Worm (Caenorhabditis elegans): Measurements from ENCODE around the gene acs-2.
A peak's percentile ranks its signal among the peaks of the same experiment; 100 is the strongest.

The acs-2 gene

ce11 chrV:15553869-15554268 lies 13.3 kb upstream of the acs-2 start (continued):
- TF ChIP-seq D1046.2 (GFP tag; IDR thresholded peaks at IDR 0.05) = peak; percentile 59; the same call in 1 of the 2 replicates
- 0 out of 2 replicates have a peak, but pooled peaks have one; percentile 37 for TF ChIP-seq Y48G9A.11 (GFP tag; IDR thresholded peaks at IDR 0.05)
- TF ChIP-seq lin-13 (GFP tag; optimal IDR thresholded peaks at IDR 0.05) = no peak
- peak; percentile 76 for TF ChIP-seq lim-7 (GFP tag; IDR thresholded peaks at IDR 0.05)
- TF ChIP-seq zfp-3 (GFP tag; conservative IDR thresholded peaks at IDR 0.05) = no peak
- no peak; the same call in 1 of the 2 replicates for TF ChIP-seq F26F4.8 (GFP tag; conservative IDR thresholded peaks at IDR 0.05)
- TF ChIP-seq spr-1 (tag; optimal IDR thresholded peaks at IDR 0.05) = peak; percentile 22
- peak; percentile 87 for TF ChIP-seq egl-43 (GFP tag; IDR thresholded peaks at IDR 0.05)
- peak in 1 of 2 experiments; percentile 46 for TF ChIP-seq daf-16 (GFP tag; optimal IDR thresholded peaks at IDR 0.05)
- peak; percentile 43 for TF ChIP-seq daf-16 (tag; optimal IDR thresholded peaks at IDR 0.05)
- 0 out of 2 replicates have a peak, but pooled peaks have one; percentile 37 for TF ChIP-seq vab-7 (GFP tag; IDR thresholded peaks at IDR 0.05)
- TF ChIP-seq madf-5 (GFP tag; IDR thresholded peaks at IDR 0.05) = no peak
- no peak for TF ChIP-seq ZK337.2 (GFP tag; IDR thresholded peaks at IDR 0.05)
- TF ChIP-seq pha-4 (GFP tag; IDR thresholded peaks at IDR 0.05) = peak; percentile 39; the same call in 1 of the 2 replicates
- TF ChIP-seq pha-4 (tag; optimal IDR thresholded peaks at IDR 0.05) = no peak
- 0 out of 2 replicates have a peak, but pooled peaks have one; percentile 9 for TF ChIP-seq nhr-42 (GFP tag; IDR thresholded peaks at IDR 0.05)
- TF ChIP-seq mes-2 (tag; optimal IDR thresholded peaks at IDR 0.05; ENCODE audit: poor library complexity, severe bottlenecking) = peak; percentile 68
- peak; percentile 33 for TF ChIP-seq nhr-28 (tag; optimal IDR thresholded peaks at IDR 0.05)
- 0 out of 2 replicates have a peak, but pooled peaks have one; percentile 10 for TF ChIP-seq ceh-20 (GFP tag; IDR thresholded peaks at IDR 0.05)
- TF ChIP-seq Y105C5A.15 (GFP tag; IDR thresholded peaks at IDR 0.05) = 0 out of 2 replicates have a peak, but pooled peaks have one; percentile 28
- peak in 1 of 2 experiments; percentile 96 for TF ChIP-seq unc-62 (GFP tag; optimal IDR thresholded peaks at IDR 0.05 in 1 of 2)
- TF ChIP-seq unc-62 (tag; optimal IDR thresholded peaks at IDR 0.05) = no peak
- TF ChIP-seq hmg-1.1 (GFP tag; IDR thresholded peaks at IDR 0.05) = peak; percentile 54; the same call in 1 of the 2 replicates
- no peak for TF ChIP-seq nhr-11 (tag; optimal IDR thresholded peaks at IDR 0.05)
- TF ChIP-seq nhr-6 (tag; optimal IDR thresholded peaks at IDR 0.05) = peak; percentile 57
- TF ChIP-seq lin-1 (GFP tag; IDR thresholded peaks at IDR 0.05) = 0 out of 2 replicates have a peak, but pooled peaks have one; percentile 19
- TF ChIP-seq nhr-77 (tag; optimal IDR thresholded peaks at IDR 0.05) = peak; percentile 15
- TF ChIP-seq dve-1 (tag; optimal IDR thresholded peaks at IDR 0.05; ENCODE audit: insufficient read depth) = no peak
- TF ChIP-seq hlh-30 (tag; optimal IDR thresholded peaks at IDR 0.05; ENCODE audit: insufficient read depth) = peak; percentile 19
- peak; percentile 11 for TF ChIP-seq hlh-11 (tag; optimal IDR thresholded peaks at IDR 0.05)
- TF ChIP-seq dmd-8 (GFP tag; IDR thresholded peaks at IDR 0.05) = peak; percentile 48; the same call in 1 of the 2 replicates
- 0 out of 2 replicates have a peak, but pooled peaks have one; percentile 53 for TF ChIP-seq tra-1 (GFP tag; IDR thresholded peaks at IDR 0.05)
- peak; percentile 72; the same call in 1 of the 2 replicates for TF ChIP-seq snpc-1.2 (GFP tag; IDR thresholded peaks at IDR 0.05)
- no peak for TF ChIP-seq dpl-1 (GFP tag; optimal IDR thresholded peaks at IDR 0.05)
- TF ChIP-seq rbr-2 (tag; optimal IDR thresholded peaks at IDR 0.05) = peak; percentile 23

- no peak for TF ChIP-seq Y105C5A.15 (GFP tag; IDR thresholded peaks at IDR 0.05)
- TF ChIP-seq aly-2 (tag; optimal IDR thresholded peaks at IDR 0.05) = no peak
- no peak for TF ChIP-seq madf-5 (GFP tag; IDR thresholded peaks at IDR 0.05)
- TF ChIP-seq egl-27 (tag; optimal IDR thresholded peaks at IDR 0.05) = no peak
- no peak for TF ChIP-seq saeg-2 (GFP tag; IDR thresholded peaks at IDR 0.05)
- no peak for TF ChIP-seq daf-16 (GFP tag; optimal IDR thresholded peaks at IDR 0.05)
- no peak for TF ChIP-seq daf-16 (tag; optimal IDR thresholded peaks at IDR 0.05)
- TF ChIP-seq nhr-102 (tag; optimal IDR thresholded peaks at IDR 0.05) = no peak
- TF ChIP-seq jun-1 (tag; optimal IDR thresholded peaks at IDR 0.05) = no peak
- no peak for TF ChIP-seq F26F4.8 (GFP tag; conservative IDR thresholded peaks at IDR 0.05)
- TF ChIP-seq daf-8 (GFP tag; IDR thresholded peaks at IDR 0.05) = no peak
- no peak for TF ChIP-seq snpc-4 (tag; optimal IDR thresholded peaks at IDR 0.05)
- TF ChIP-seq mxl-2 (GFP tag; conservative IDR thresholded peaks at IDR 0.05) = no peak
- TF ChIP-seq nhr-10 (tag; optimal IDR thresholded peaks at IDR 0.05) = no peak
- no peak for TF ChIP-seq hlh-11 (tag; optimal IDR thresholded peaks at IDR 0.05)
- TF ChIP-seq lin-39 (tag; optimal IDR thresholded peaks at IDR 0.05) = no peak
These were observed 8.1 kb upstream of the acs-2 start, which contains the start of gene acr-18 for ce11 chrV:15559047-15559446. acr-18 (minus strand) TSS chrV:15559147.

All from whole organism, L4 larva.